Worm (Caenorhabditis elegans): ENCODE data around the gene M60.4.

DNA sequence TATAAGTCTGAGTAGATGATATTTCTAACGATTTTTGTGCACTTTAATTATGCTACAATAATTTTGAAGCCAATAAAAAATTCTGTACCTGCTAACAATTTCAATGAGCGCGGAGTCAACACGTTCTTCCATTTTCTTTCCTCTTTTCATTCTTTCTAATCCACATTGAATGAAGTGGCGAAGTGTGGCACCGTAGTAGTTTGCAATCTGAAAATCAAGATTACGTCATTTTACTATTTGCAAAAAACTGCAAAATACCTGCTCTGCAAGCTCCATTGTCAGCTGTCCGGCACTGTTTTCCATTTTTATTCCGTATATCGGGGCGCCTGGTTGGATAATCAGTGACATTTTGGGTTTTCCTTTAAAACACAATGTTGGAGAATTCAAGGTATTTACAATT lies 6.9 kb downstream of the M60.4 start:
- TF ChIP-seq egl-27 (tag; optimal IDR thresholded peaks at IDR 0.05) (no peak), mml-1 (tag; optimal IDR thresholded peaks at IDR 0.05) (no peak), nhr-76 (tag; optimal IDR thresholded peaks at IDR 0.05) (no peak), unc-39 (tag; optimal IDR thresholded peaks at IDR 0.05) (no peak), nhr-237 (tag; optimal IDR thresholded peaks at IDR 0.05) (no peak), elt-3 (tag; optimal IDR thresholded peaks at IDR 0.05) (no peak), unc-62 (GFP tag; optimal IDR thresholded peaks at IDR 0.05) (no peak)

Data from whole organism, L3 larva.